Fruit fly (Drosophila melanogaster) whole organism, larva: ENCODE data around the gene Idgf3.
A peak's percentile ranks its signal among the peaks of the same experiment; 100 is the strongest.

Experiments
- noc ChIP-seq: fragments of 200-800 bp; sonication (Bioruptor generic); optimal IDR thresholded peaks from 3 replicates; lab custom pipeline; 2019; ENCODE audit warnings: missing biosample characterization, mild to moderate bottlenecking, missing genetic modification characterization, moderate library complexity

Gene Idgf3

dm6 chr2L:16450891-16451290, at the start of gene Idgf3:
Idgf3 (plus strand) TSS chr2L:16450907.
- peak; percentile 70 for TF ChIP-seq noc

dm6 chr2L:16402512-16402911, 48.2 kb upstream of the Idgf3 start:
- TF ChIP-seq noc: no peak

dm6 chr2L:16406523-16406922, 44.2 kb upstream of the Idgf3 start:
- TF ChIP-seq noc: no peak

- no peak for TF ChIP-seq noc
These were observed 43.4 kb upstream of the Idgf3 start for dm6 chr2L:16407305-16407704.

- TF ChIP-seq noc: no peak
These were observed 36.9 kb upstream of the Idgf3 start for dm6 chr2L:16413772-16414171.

dm6 chr2L:16422657-16423473, 27.8 kb upstream of the Idgf3 start:
- TF ChIP-seq noc: no peak

dm6 chr2L:16435637-16436036, 15.1 kb upstream of the Idgf3 start:
- TF ChIP-seq noc: no peak

dm6 chr2L:16437945-16438344, 12.8 kb upstream of the Idgf3 start:
- no peak for TF ChIP-seq noc

- TF ChIP-seq noc: no peak
These were observed 8.1 kb upstream of the Idgf3 start for dm6 chr2L:16442620-16443019.

dm6 chr2L:16445034-16445433, 5.7 kb upstream of the Idgf3 start, which contains the start of gene Idgf1:
Idgf1 (plus strand) TSS chr2L:16445278.
- TF ChIP-seq noc: no peak

dm6 chr2L:16446975-16447509, 3.7 kb upstream of the Idgf3 start, which contains the start of gene Idgf2:
Idgf2 (plus strand) TSS chr2L:16447330.
- no peak for TF ChIP-seq noc

dm6 chr2L:16447875-16448412, 2.8 kb upstream of the Idgf3 start:
- no peak for TF ChIP-seq noc

dm6 chr2L:16448451-16449206, 2.1 kb upstream of the Idgf3 start, which contains the start of gene CG5888:
CG5888 (minus strand) TSS chr2L:16448469.
- TF ChIP-seq noc: peak; percentile 42

dm6 chr2L:16451858-16452257, 1.2 kb downstream of the Idgf3 start:
- no peak for TF ChIP-seq noc

dm6 chr2L:16458385-16458784, 7.7 kb downstream of the Idgf3 start:
- no peak for TF ChIP-seq noc

dm6 chr2L:16463657-16464056, 12.9 kb downstream of the Idgf3 start:
- no peak for TF ChIP-seq noc

dm6 chr2L:16469749-16470148, 19.0 kb downstream of the Idgf3 start:
- TF ChIP-seq noc: no peak
